Fruit fly (Drosophila melanogaster): ENCODE results near the gene Cyp6d5.

Gene Cyp6d5

dm6 chr3R:14024919-14025387 is 4.1 kb upstream of the Cyp6d5 start (continued):
- TF ChIP-seq rgr (GFP tag; optimal IDR thresholded peaks at IDR 0.05) (peak; percentile 53), fru (GFP tag; optimal IDR thresholded peaks at IDR 0.05) (peak; percentile 67), sage (GFP tag; optimal IDR thresholded peaks at IDR 0.05) (peak; percentile 27), tai (GFP tag; optimal IDR thresholded peaks at IDR 0.05) (peak; percentile 23), GATAd (GFP tag; optimal IDR thresholded peaks at IDR 0.05) (no peak), CG9705 (GFP tag; optimal IDR thresholded peaks at IDR 0.05) (peak; percentile 38), Dfd (GFP tag; optimal IDR thresholded peaks at IDR 0.05) (no peak), foxo (GFP tag; optimal IDR thresholded peaks at IDR 0.05) (peak; percentile 67 to 70), Jra (GFP tag; optimal IDR thresholded peaks at IDR 0.05) (peak; percentile 14), pan (optimal IDR thresholded peaks at IDR 0.05) (no peak), Sp1 (GFP tag; optimal IDR thresholded peaks at IDR 0.05) (peak; percentile 55)

dm6 chr3R:14025795-14026194 is 3.2 kb upstream of the Cyp6d5 start:
- TF ChIP-seq jim (GFP tag; optimal IDR thresholded peaks at IDR 0.05), result no peak
- TF ChIP-seq Hnf4 (GFP tag; optimal IDR thresholded peaks at IDR 0.05), result peak; percentile 12
- no peak for TF ChIP-seq GATAd (GFP tag; optimal IDR thresholded peaks at IDR 0.05)
- no peak for TF ChIP-seq h (GFP tag; optimal IDR thresholded peaks at IDR 0.05)
- no peak for TF ChIP-seq sv (GFP tag; optimal IDR thresholded peaks at IDR 0.05)
- no peak for TF ChIP-seq usp (GFP tag; optimal IDR thresholded peaks at IDR 0.05)
- TF ChIP-seq Abd-B (GFP tag; optimal IDR thresholded peaks at IDR 0.05), result no peak
- no peak for TF ChIP-seq dmrt93B (GFP tag; optimal IDR thresholded peaks at IDR 0.05)
- peak in 1 of 2 experiments; percentile 86 for TF ChIP-seq foxo (GFP tag; optimal IDR thresholded peaks at IDR 0.05)
- TF ChIP-seq Dfd (GFP tag; optimal IDR thresholded peaks at IDR 0.05), result no peak
- TF ChIP-seq Hr83 (GFP tag; optimal IDR thresholded peaks at IDR 0.05; ENCODE audit: poor library complexity, severe bottlenecking), result no peak
- TF ChIP-seq Jra (GFP tag; optimal IDR thresholded peaks at IDR 0.05), result no peak
- no peak for TF ChIP-seq Vsx2 (GFP tag; optimal IDR thresholded peaks at IDR 0.05; ENCODE audit: partially characterized antibody)
- no peak for TF ChIP-seq rgr (GFP tag; optimal IDR thresholded peaks at IDR 0.05)
- TF ChIP-seq ey (GFP tag; optimal IDR thresholded peaks at IDR 0.05), result no peak
- TF ChIP-seq Rel (GFP tag; optimal IDR thresholded peaks at IDR 0.05), result peak; percentile 78
- peak; percentile 26 for TF ChIP-seq Rel (tag; optimal IDR thresholded peaks at IDR 0.05)
- peak; percentile 79 for TF ChIP-seq sage (GFP tag; optimal IDR thresholded peaks at IDR 0.05)
- TF ChIP-seq dl (GFP tag; optimal IDR thresholded peaks at IDR 0.05; ENCODE audit: insufficient read depth in 1 of 2, partially characterized antibody in 2 of 2), result no peak
- no peak for TF ChIP-seq CG9705 (GFP tag; optimal IDR thresholded peaks at IDR 0.05)
- TF ChIP-seq psq (GFP tag; optimal IDR thresholded peaks at IDR 0.05), result no peak
- no peak for TF ChIP-seq dsf (GFP tag; optimal IDR thresholded peaks at IDR 0.05; ENCODE audit: borderline replicate concordance)
- TF ChIP-seq br (GFP tag; optimal IDR thresholded peaks at IDR 0.05), result no peak
- peak; percentile 22 for TF ChIP-seq Sp1 (GFP tag; optimal IDR thresholded peaks at IDR 0.05)
- no peak for TF ChIP-seq tai (GFP tag; optimal IDR thresholded peaks at IDR 0.05)
- TF ChIP-seq Myc (optimal IDR thresholded peaks at IDR 0.05), result no peak
- no peak for TF ChIP-seq Hr78 (GFP tag; optimal IDR thresholded peaks at IDR 0.05)
- no peak for TF ChIP-seq woc (GFP tag; optimal IDR thresholded peaks at IDR 0.05)
- no peak for TF ChIP-seq Mio (GFP tag; optimal IDR thresholded peaks at IDR 0.05)
- no peak for TF ChIP-seq N (GFP tag; optimal IDR thresholded peaks at IDR 0.05)
- TF ChIP-seq fru (GFP tag; optimal IDR thresholded peaks at IDR 0.05), result no peak
- TF ChIP-seq HLH106 (tag; optimal IDR thresholded peaks at IDR 0.05), result no peak
- peak; percentile 46 for TF ChIP-seq brk (GFP tag; optimal IDR thresholded peaks at IDR 0.05)
- peak; percentile 14 for TF ChIP-seq CG32264 (GFP tag; optimal IDR thresholded peaks at IDR 0.05)
- TF ChIP-seq pan (optimal IDR thresholded peaks at IDR 0.05), result no peak
- no peak for TF ChIP-seq OdsH (GFP tag; optimal IDR thresholded peaks at IDR 0.05)
- no peak for TF ChIP-seq CrebA (GFP tag; optimal IDR thresholded peaks at IDR 0.05; ENCODE audit: borderline replicate concordance)
- TF ChIP-seq Dif (GFP tag; optimal IDR thresholded peaks at IDR 0.05; ENCODE audit: partially characterized antibody), result no peak
- TF ChIP-seq lola (GFP tag; optimal IDR thresholded peaks at IDR 0.05), result no peak

All from whole organism, wandering third instar larva.